Fruit fly (Drosophila melanogaster) whole organism, wandering third instar larva: ENCODE data around the gene AdamTS-B.

ENCODE experiments used
- Abd-B ChIP-seq: fragments of >200 bp; optimal IDR thresholded peaks from 2 replicates; lab custom pipeline; 2017; ENCODE audit warnings: missing biosample characterization, missing genetic modification characterization
- CG32264 ChIP-seq: fragments of 200-800 bp; sonication (Bioruptor generic); optimal IDR thresholded peaks from 2 replicates; lab custom pipeline; 2016; ENCODE audit warnings: missing biosample characterization, missing genetic modification characterization
- CG9705 ChIP-seq: fragments of 200-800 bp; sonication (Bioruptor generic); optimal IDR thresholded peaks from 2 replicates; lab custom pipeline; 2018; ENCODE audit warnings: missing biosample characterization, mild to moderate bottlenecking, missing genetic modification characterization
- CrebA ChIP-seq: fragments of 200-800 bp; sonication (Bioruptor generic); optimal IDR thresholded peaks from 2 replicates; lab custom pipeline; 2016; ENCODE audit warnings: missing biosample characterization, mild to moderate bottlenecking, missing genetic modification characterization, borderline replicate concordance
- Dfd ChIP-seq: fragments of >200 bp; optimal IDR thresholded peaks from 2 replicates; lab custom pipeline; 2017; ENCODE audit warnings: missing biosample characterization, missing genetic modification characterization
- Dif ChIP-seq: fragments of 200-275, 200-300 bp; sonication (Bioruptor generic); optimal IDR thresholded peaks from 2 replicates; lab custom pipeline; 2018; ENCODE audit warnings: missing biosample characterization, missing genetic modification characterization; ENCODE audit not compliant: partially characterized antibody
- GATAd ChIP-seq: sonication (Bioruptor generic); optimal IDR thresholded peaks from 2 replicates; lab custom pipeline; 2016; ENCODE audit warnings: missing biosample characterization, missing genetic modification characterization
- HLH106 ChIP-seq: fragments of 200-800 bp; optimal IDR thresholded peaks from 3 replicates; lab custom pipeline; 2019; ENCODE audit warnings: missing biosample characterization, mild to moderate bottlenecking, missing genetic modification characterization, moderate library complexity
- Hnf4 ChIP-seq: fragments of 200-800 bp; sonication (Bioruptor generic); optimal IDR thresholded peaks from 2 replicates; lab custom pipeline; 2016; ENCODE audit warnings: missing biosample characterization, mild to moderate bottlenecking, missing genetic modification characterization
- Hr78 ChIP-seq: fragments of >200 bp; optimal IDR thresholded peaks from 2 replicates; lab custom pipeline; 2017; ENCODE audit warnings: missing biosample characterization, missing genetic modification characterization
- Hr83 ChIP-seq: fragments of 200-300 bp; sonication (Bioruptor generic); optimal IDR thresholded peaks from 2 replicates; lab custom pipeline; 2016; ENCODE audit warnings: missing biosample characterization, mild to moderate bottlenecking, missing genetic modification characterization, moderate library complexity; ENCODE audit not compliant: poor library complexity, severe bottlenecking
- Jra ChIP-seq: sonication (Bioruptor generic); optimal IDR thresholded peaks from 2 replicates; lab custom pipeline; 2016; ENCODE audit warnings: missing biosample characterization, missing genetic modification characterization
- Mio ChIP-seq: sonication (Bioruptor generic); optimal IDR thresholded peaks from 2 replicates; lab custom pipeline; 2016; ENCODE audit warnings: missing biosample characterization, missing genetic modification characterization
- Myc ChIP-seq: fragments of >200 bp; optimal IDR thresholded peaks from 2 replicates; lab custom pipeline; 2017
- N ChIP-seq: fragments of >200 bp; optimal IDR thresholded peaks from 2 replicates; lab custom pipeline; 2018; ENCODE audit warnings: missing biosample characterization, missing external identifiers, missing genetic modification characterization
- OdsH ChIP-seq: fragments of 200-800 bp; sonication (Bioruptor generic); optimal IDR thresholded peaks from 2 replicates; lab custom pipeline; 2016; ENCODE audit warnings: missing biosample characterization, mild to moderate bottlenecking, missing genetic modification characterization
- Rel ChIP-seq, 2 experiments: fragments of 200-800 bp; sonication (Bioruptor generic) in 1 of 2; optimal IDR thresholded peaks; 2 replicates in 1 of 2; 3 replicates in 1 of 2; lab custom pipeline; 2016 to 2019; ENCODE audit warnings: mild to moderate bottlenecking in 2 of 2, missing biosample characterization in 2 of 2, missing genetic modification characterization in 2 of 2, moderate library complexity in 1 of 2
- Sp1 ChIP-seq: fragments of 200-800 bp; sonication (Bioruptor generic); optimal IDR thresholded peaks from 3 replicates; lab custom pipeline; 2019; ENCODE audit warnings: missing biosample characterization, mild to moderate bottlenecking, missing genetic modification characterization, moderate library complexity
- Vsx2 ChIP-seq: fragments of 200-300, 225-300 bp; sonication (Bioruptor generic); optimal IDR thresholded peaks from 2 replicates; lab custom pipeline; 2018; ENCODE audit warnings: missing biosample characterization, missing genetic modification characterization; ENCODE audit not compliant: partially characterized antibody
- br ChIP-seq: fragments of 200-800 bp; sonication (Bioruptor generic); optimal IDR thresholded peaks from 2 replicates; lab custom pipeline; 2016; ENCODE audit warnings: missing biosample characterization, missing genetic modification characterization
- brk ChIP-seq: fragments of 200-800 bp; sonication (Bioruptor generic); optimal IDR thresholded peaks from 2 replicates; lab custom pipeline; 2016; ENCODE audit warnings: missing biosample characterization, mild to moderate bottlenecking, missing genetic modification characterization
- dl ChIP-seq, 2 experiments: fragments of 175-275, 200-275 bp in 1 of 2; fragments of 200-275 bp in 1 of 2; sonication (Bioruptor generic); optimal IDR thresholded peaks; lab custom pipeline; 2018; ENCODE audit warnings: mild to moderate bottlenecking in 2 of 2, missing biosample characterization in 2 of 2, missing genetic modification characterization in 2 of 2, moderate library complexity in 2 of 2; ENCODE audit not compliant: partially characterized antibody in 2 of 2, insufficient read depth in 1 of 2
- dmrt93B ChIP-seq: fragments of 200-800 bp; sonication (Bioruptor generic); optimal IDR thresholded peaks from 2 replicates; lab custom pipeline; 2018; ENCODE audit warnings: missing biosample characterization, mild to moderate bottlenecking, missing genetic modification characterization
- dsf ChIP-seq: sonication (Bioruptor generic); optimal IDR thresholded peaks from 2 replicates; lab custom pipeline; 2016; ENCODE audit warnings: missing biosample characterization, missing genetic modification characterization, borderline replicate concordance
- ey ChIP-seq: fragments of 200-800 bp; sonication (Bioruptor generic); optimal IDR thresholded peaks from 2 replicates; lab custom pipeline; 2016; ENCODE audit warnings: missing biosample characterization, missing genetic modification characterization
- foxo ChIP-seq, 2 experiments: fragments of 200-800 bp; sonication (Bioruptor generic); optimal IDR thresholded peaks; 2 replicates in 1 of 2; 3 replicates in 1 of 2; lab custom pipeline; 2016 to 2017; ENCODE audit warnings: missing biosample characterization in 2 of 2, missing genetic modification characterization in 2 of 2
- fru ChIP-seq: fragments of 200-800 bp; sonication (Bioruptor generic); optimal IDR thresholded peaks from 3 replicates; lab custom pipeline; 2016; ENCODE audit warnings: missing biosample characterization, mild to moderate bottlenecking, missing genetic modification characterization
- h ChIP-seq: fragments of 200-800 bp; sonication (Bioruptor generic); optimal IDR thresholded peaks from 3 replicates; lab custom pipeline; 2016; ENCODE audit warnings: missing biosample characterization, mild to moderate bottlenecking, missing genetic modification characterization
- jim ChIP-seq: fragments of 175-275, 200-325 bp; sonication (Bioruptor generic); optimal IDR thresholded peaks from 2 replicates; lab custom pipeline; 2016; ENCODE audit warnings: missing biosample characterization, mild to moderate bottlenecking, missing genetic modification characterization
- lola ChIP-seq: fragments of >200 bp; optimal IDR thresholded peaks from 2 replicates; lab custom pipeline; 2017; ENCODE audit warnings: missing biosample characterization, missing genetic modification characterization
- pan ChIP-seq: fragments of >200 bp; optimal IDR thresholded peaks from 2 replicates; lab custom pipeline; 2017
- psq ChIP-seq: fragments of 200-800 bp; sonication (Bioruptor generic); optimal IDR thresholded peaks from 3 replicates; lab custom pipeline; 2017; ENCODE audit warnings: missing biosample characterization, mild to moderate bottlenecking, missing genetic modification characterization, moderate library complexity
- rgr ChIP-seq: fragments of 200-800 bp; sonication (Bioruptor generic); optimal IDR thresholded peaks from 3 replicates; lab custom pipeline; 2016; ENCODE audit warnings: missing biosample characterization, mild to moderate bottlenecking, missing genetic modification characterization
- sage ChIP-seq: fragments of 200-800 bp; sonication (Bioruptor generic); optimal IDR thresholded peaks from 2 replicates; lab custom pipeline; 2016; ENCODE audit warnings: missing biosample characterization, mild to moderate bottlenecking, missing genetic modification characterization
- sv ChIP-seq: fragments of 200-800 bp; sonication (Bioruptor generic); optimal IDR thresholded peaks from 3 replicates; lab custom pipeline; 2016; ENCODE audit warnings: missing biosample characterization, missing genetic modification characterization
- tai ChIP-seq: sonication (Bioruptor generic); optimal IDR thresholded peaks from 2 replicates; lab custom pipeline; 2016; ENCODE audit warnings: missing biosample characterization, missing genetic modification characterization
- usp ChIP-seq: fragments of >200 bp; optimal IDR thresholded peaks from 2 replicates; lab custom pipeline; 2017; ENCODE audit warnings: missing biosample characterization, missing genetic modification characterization
- woc ChIP-seq: sonication (Bioruptor generic); optimal IDR thresholded peaks from 2 replicates; lab custom pipeline; 2016; ENCODE audit warnings: missing biosample characterization, mild to moderate bottlenecking, missing genetic modification characterization

Gene AdamTS-B

dm6 chrX:5698087-5698727 is at the start of gene AdamTS-B:
Gene AdamTS-B (plus strand): TSS chrX:5698557.
- TF ChIP-seq foxo (GFP tag; optimal IDR thresholded peaks at IDR 0.05; lab: Kevin White, UChicago) (peak in 1 of 2 experiments; percentile 74), dsf (GFP tag; lab: Kevin White, UChicago) (no peak), fru (GFP tag; lab: Kevin White, UChicago) (peak; percentile 72), CrebA (GFP tag; lab: Kevin White, UChicago) (no peak), lola (GFP tag; lab: Kevin White, UChicago) (no peak), Abd-B (GFP tag; lab: Kevin White, UChicago) (no peak), Sp1 (GFP tag; lab: Kevin White, UChicago) (peak; percentile 59), pan (lab: Kevin White, UChicago) (no peak), GATAd (GFP tag; lab: Kevin White, UChicago) (no peak), Myc (lab: Kevin White, UChicago) (peak; percentile 94), Rel (GFP tag; optimal IDR thresholded peaks at IDR 0.05; lab: Kevin White, UChicago) (no peak), Rel (tag; optimal IDR thresholded peaks at IDR 0.05; lab: Kevin White, UChicago) (no peak), CG9705 (GFP tag; lab: Kevin White, UChicago) (peak; percentile 51), OdsH (peak; percentile 60), CG32264 (GFP tag; lab: Kevin White, UChicago) (no peak), rgr (GFP tag; lab: Kevin White, UChicago) (peak; percentile 35), jim (GFP tag; lab: Kevin White, UChicago) (no peak), ey (peak; percentile 51), Mio (GFP tag; lab: Kevin White, UChicago) (no peak), Dfd (no peak), Hnf4 (GFP tag; lab: Kevin White, UChicago) (no peak), N (GFP tag; lab: Kevin White, UChicago) (no peak), sage (GFP tag; lab: Kevin White, UChicago) (no peak), h (GFP tag; lab: Kevin White, UChicago) (peak; percentile 49), dl (GFP tag; optimal IDR thresholded peaks at IDR 0.05; lab: Kevin White, UChicago; ENCODE audit: insufficient read depth in 1 of 2, partially characterized antibody in 2 of 2) (no peak), br (GFP tag; lab: Kevin White, UChicago) (peak; percentile 47), sv (GFP tag; lab: Kevin White, UChicago) (no peak), Vsx2 (GFP tag; lab: Kevin White, UChicago) (no peak), dmrt93B (GFP tag; lab: Kevin White, UChicago) (peak; percentile 52), woc (GFP tag; lab: Kevin White, UChicago) (no peak), psq (peak; percentile 22), Dif (GFP tag; lab: Kevin White, UChicago) (no peak), Hr78 (no peak), HLH106 (peak; percentile 74), brk (GFP tag; lab: Kevin White, UChicago) (no peak), Jra (GFP tag; lab: Kevin White, UChicago) (no peak), tai (no peak), Hr83 (GFP tag; lab: Kevin White, UChicago) (no peak), usp (GFP tag; lab: Kevin White, UChicago) (no peak)

dm6 chrX:5649387-5649786 is 49.0 kb upstream of the AdamTS-B start:
- TF ChIP-seq N (GFP tag; lab: Kevin White, UChicago) (no peak), rgr (GFP tag; lab: Kevin White, UChicago) (no peak), lola (GFP tag; lab: Kevin White, UChicago) (no peak), dmrt93B (GFP tag; lab: Kevin White, UChicago) (no peak), CG32264 (GFP tag; lab: Kevin White, UChicago) (no peak), Hr83 (GFP tag; lab: Kevin White, UChicago) (no peak), OdsH (no peak), Mio (GFP tag; lab: Kevin White, UChicago) (no peak), Vsx2 (GFP tag; lab: Kevin White, UChicago) (no peak)
